Fruit fly (Drosophila melanogaster): Measurements from ENCODE around the gene CG9168.
A peak's percentile ranks its signal among the peaks of the same experiment; 100 is the strongest.

Gene CG9168

dm6 chr3L:1378862-1379543, 31.9 kb upstream of the CG9168 start (continued):
- TF ChIP-seq da (GFP tag; optimal IDR thresholded peaks at IDR 0.05) (no peak), Mrtf (GFP tag; IDR thresholded peaks at IDR 0.05) (no peak), CG30431 (GFP tag; optimal IDR thresholded peaks at IDR 0.05) (peak; percentile 56), Lhr (GFP tag; optimal IDR thresholded peaks at IDR 0.05) (peak; percentile 36), CG8281 (tag; optimal IDR thresholded peaks at IDR 0.05) (peak; percentile 35), lola (GFP tag; optimal IDR thresholded peaks at IDR 0.05) (peak in 1 of 3 experiments; percentile 72), fru (optimal IDR thresholded peaks at IDR 0.05) (no peak), ap (GFP tag; IDR thresholded peaks at IDR 0.05) (peak; percentile 31; the same call in 1 of the 2 replicates), pfk (GFP tag; optimal IDR thresholded peaks at IDR 0.05) (no peak), sd (tag; optimal IDR thresholded peaks at IDR 0.05) (no peak), CG17829 (tag; optimal IDR thresholded peaks at IDR 0.05) (peak; percentile 70), CG12155 (GFP tag; optimal IDR thresholded peaks at IDR 0.05) (no peak), Hsf (GFP tag; optimal IDR thresholded peaks at IDR 0.05) (peak; percentile 34), CG8359 (GFP tag; optimal IDR thresholded peaks at IDR 0.05; ENCODE audit: borderline replicate concordance) (peak; percentile 10), eve (GFP tag; optimal IDR thresholded peaks at IDR 0.05) (peak in 1 of 2 experiments; percentile 21), insv (GFP tag; optimal IDR thresholded peaks at IDR 0.05) (no peak), CG3726 (GFP tag; IDR thresholded peaks at IDR 0.05) (peak; percentile 75; the same call in 2 of the 3 replicates), CG2678 (tag; optimal IDR thresholded peaks at IDR 0.05) (peak; percentile 72), CG9727 (GFP tag; optimal IDR thresholded peaks at IDR 0.05) (peak; percentile 80), CG14441 (GFP tag; IDR thresholded peaks at IDR 0.05) (peak; percentile 54; the same call in 1 of the 2 replicates), CG5180 (GFP tag; optimal IDR thresholded peaks at IDR 0.05) (peak; percentile 34), CG12942 (GFP tag; optimal IDR thresholded peaks at IDR 0.05) (no peak), CG3838 (GFP tag; optimal IDR thresholded peaks at IDR 0.05) (peak; percentile 5), bsh (GFP tag; optimal IDR thresholded peaks at IDR 0.05) (peak; percentile 74 to 82), CG1602 (GFP tag; optimal IDR thresholded peaks at IDR 0.05) (peak; percentile 51), CG15269 (tag; optimal IDR thresholded peaks at IDR 0.05) (peak; percentile 39), Ada2b (GFP tag; IDR thresholded peaks at IDR 0.05) (peak; percentile 56; the same call in 1 of the 2 replicates), NC2β (GFP tag; optimal IDR thresholded peaks at IDR 0.05) (peak; percentile 48), ac (GFP tag; optimal IDR thresholded peaks at IDR 0.05) (no peak), shn (GFP tag; optimal IDR thresholded peaks at IDR 0.05) (no peak), gt (GFP tag; IDR thresholded peaks at IDR 0.05) (peak; percentile 41), mam (GFP tag; optimal IDR thresholded peaks at IDR 0.05) (peak; percentile 7), Chrac-16 (GFP tag; optimal IDR thresholded peaks at IDR 0.05) (peak; percentile 50), bcd (GFP tag; optimal IDR thresholded peaks at IDR 0.05) (peak; percentile 60), CoRest (tag; optimal IDR thresholded peaks at IDR 0.05) (peak; percentile 70), row (GFP tag; IDR thresholded peaks at IDR 0.05) (peak; percentile 76), ham (GFP tag; IDR thresholded peaks at IDR 0.05) (no peak), ATbp (GFP tag; optimal IDR thresholded peaks at IDR 0.05) (peak; percentile 56), fd3F (GFP tag; optimal IDR thresholded peaks at IDR 0.05) (peak; percentile 3), sim (GFP tag; IDR thresholded peaks at IDR 0.05) (peak; percentile 75), CG4360 (GFP tag; IDR thresholded peaks at IDR 0.05) (peak; percentile 92), CG13287 (GFP tag; IDR thresholded peaks at IDR 0.05; ENCODE audit: partially characterized antibody) (no peak), CG12659 (GFP tag; optimal IDR thresholded peaks at IDR 0.05) (peak; percentile 45), Optix (GFP tag; IDR thresholded peaks at IDR 0.05) (peak; percentile 57; the same call in 1 of the 3 replicates), CG18619 (GFP tag; optimal IDR thresholded peaks at IDR 0.05) (peak; percentile 40), CG2199 (GFP tag; IDR thresholded peaks at IDR 0.05) (peak; percentile 91), tx (GFP tag; optimal IDR thresholded peaks at IDR 0.05) (peak; percentile 2), org-1 (GFP tag; optimal IDR thresholded peaks at IDR 0.05) (peak; percentile 40), CrebB (tag; optimal IDR thresholded peaks at IDR 0.05) (peak; percentile 45)

All from whole organism, embryonic.